Fruit fly (Drosophila melanogaster): ENCODE results near the gene CG15239.
A peak's percentile ranks its signal among the peaks of the same experiment; 100 is the strongest.

The CG15239 gene

dm6 chrX:3936174-3936573 lies 52.2 kb downstream of the CG15239 start, which contains the start of the genes CG2938 and Glos (continued):
- no peak for TF ChIP-seq CG16815 (GFP tag; optimal IDR thresholded peaks at IDR 0.05)
- TF ChIP-seq CG4360 (GFP tag; IDR thresholded peaks at IDR 0.05): no peak
- TF ChIP-seq pfk (GFP tag; optimal IDR thresholded peaks at IDR 0.05): no peak
- peak; percentile 72 for TF ChIP-seq CG16813 (GFP tag; IDR thresholded peaks at IDR 0.05; ENCODE audit: partially characterized antibody)
- TF ChIP-seq CG30020 (tag; optimal IDR thresholded peaks at IDR 0.05): peak; percentile 19
- no peak for TF ChIP-seq Optix (GFP tag; IDR thresholded peaks at IDR 0.05)
- no peak for TF ChIP-seq Hr78 (GFP tag; optimal IDR thresholded peaks at IDR 0.05)
- TF ChIP-seq nmo (GFP tag; optimal IDR thresholded peaks at IDR 0.05): peak; percentile 21
- peak; percentile 29 for TF ChIP-seq sens (GFP tag)
- TF ChIP-seq CG6272 (GFP tag; IDR thresholded peaks at IDR 0.05): no peak
- no peak for TF ChIP-seq lov (optimal IDR thresholded peaks at IDR 0.05)
- TF ChIP-seq lov (GFP tag; IDR thresholded peaks at IDR 0.05): no peak
- no peak; the same call in 1 of the 2 replicates for TF ChIP-seq klu (GFP tag; IDR thresholded peaks at IDR 0.05)
- no peak for TF ChIP-seq chm (GFP tag; IDR thresholded peaks at IDR 0.05)
- TF ChIP-seq Blimp-1 (GFP tag; optimal IDR thresholded peaks at IDR 0.05): no peak
- no peak for TF ChIP-seq CG10462 (GFP tag; optimal IDR thresholded peaks at IDR 0.05)
- TF ChIP-seq p53 (GFP tag; optimal IDR thresholded peaks at IDR 0.05): no peak
- TF ChIP-seq CG15073 (GFP tag; optimal IDR thresholded peaks at IDR 0.05): no peak
- TF ChIP-seq CG8089 (GFP tag; optimal IDR thresholded peaks at IDR 0.05): no peak
- TF ChIP-seq CG10959 (GFP tag; IDR thresholded peaks at IDR 0.05): no peak
- no peak for TF ChIP-seq org-1 (GFP tag; optimal IDR thresholded peaks at IDR 0.05)
- peak; percentile 68; the same call in 2 of the 3 replicates for TF ChIP-seq CG6791 (GFP tag; IDR thresholded peaks at IDR 0.05; ENCODE audit: partially characterized antibody)
- TF ChIP-seq D19B (GFP tag; optimal IDR thresholded peaks at IDR 0.05): no peak
- TF ChIP-seq CG3163 (GFP tag; optimal IDR thresholded peaks at IDR 0.05): no peak
- peak; percentile 57 for TF ChIP-seq Sin3A (optimal IDR thresholded peaks at IDR 0.05)
- TF ChIP-seq Sry-δ (GFP tag; optimal IDR thresholded peaks at IDR 0.05): peak; percentile 50
- TF ChIP-seq CG8944 (GFP tag; optimal IDR thresholded peaks at IDR 0.05): no peak
- TF ChIP-seq CrebB (tag; optimal IDR thresholded peaks at IDR 0.05): no peak
- no peak for TF ChIP-seq MESR4 (GFP tag; optimal IDR thresholded peaks at IDR 0.05)
- TF ChIP-seq H2.0 (GFP tag; IDR thresholded peaks at IDR 0.05): no peak
- no peak for TF ChIP-seq danr (GFP tag; IDR thresholded peaks at IDR 0.05)
- no peak for TF ChIP-seq CG17385 (GFP tag; optimal IDR thresholded peaks at IDR 0.05)
- no peak for TF ChIP-seq CG7357 (GFP tag; IDR thresholded peaks at IDR 0.05)
- no peak for TF ChIP-seq stc (GFP tag; IDR thresholded peaks at IDR 0.05)
- no peak for TF ChIP-seq CTCF (GFP tag; optimal IDR thresholded peaks at IDR 0.05)
- peak; percentile 65; the same call in 2 of the 3 replicates for TF ChIP-seq knrl (GFP tag; IDR thresholded peaks at IDR 0.05; ENCODE audit: partially characterized antibody)
- no peak for TF ChIP-seq ewg (GFP tag; optimal IDR thresholded peaks at IDR 0.05)
- no peak for TF ChIP-seq cato (GFP tag; optimal IDR thresholded peaks at IDR 0.05; ENCODE audit: borderline replicate concordance)
- TF ChIP-seq hb (GFP tag; IDR thresholded peaks at IDR 0.05; ENCODE audit: partially characterized antibody): peak; percentile 67
- peak; percentile 33 for TF ChIP-seq pzg (GFP tag; optimal IDR thresholded peaks at IDR 0.05)
- no peak for TF ChIP-seq D19A (tag; optimal IDR thresholded peaks at IDR 0.05)
- TF ChIP-seq HLH4C (GFP tag; IDR thresholded peaks at IDR 0.05; ENCODE audit: partially characterized antibody): peak; percentile 83
- TF ChIP-seq Dll (GFP tag; IDR thresholded peaks at IDR 0.05; ENCODE audit: partially characterized antibody): peak; percentile 86
- peak; percentile 28 for TF ChIP-seq CG10267 (tag; optimal IDR thresholded peaks at IDR 0.05)
- peak; percentile 44 for TF ChIP-seq sd (tag; optimal IDR thresholded peaks at IDR 0.05)
- TF ChIP-seq Abd-B (GFP tag; optimal IDR thresholded peaks at IDR 0.05): no peak
- TF ChIP-seq ato (GFP tag; IDR thresholded peaks at IDR 0.05; ENCODE audit: partially characterized antibody): 0 out of 2 replicates have a peak, but pooled peaks have one; percentile 7
- TF ChIP-seq CG8359 (GFP tag; optimal IDR thresholded peaks at IDR 0.05; ENCODE audit: borderline replicate concordance): no peak
- peak; percentile 22 for TF ChIP-seq Dp (GFP tag; optimal IDR thresholded peaks at IDR 0.05)
- TF ChIP-seq insv (GFP tag; optimal IDR thresholded peaks at IDR 0.05): no peak
- TF ChIP-seq CG12299 (tag; optimal IDR thresholded peaks at IDR 0.05): no peak
- no peak for TF ChIP-seq sim (GFP tag; IDR thresholded peaks at IDR 0.05)
